Fruit fly (Drosophila melanogaster) whole organism, prepupa: ENCODE measurements around the gene LysRS.

Source experiments
- CG32006 ChIP-seq: fragments of 200-800 bp; sonication (Bioruptor generic); optimal IDR thresholded peaks from 3 replicates; lab custom pipeline; 2017; ENCODE audit warnings: missing biosample characterization, mild to moderate bottlenecking, missing genetic modification characterization
- CG34406 ChIP-seq: fragments of 200-800 bp; sonication (Bioruptor generic); optimal IDR thresholded peaks from 3 replicates; lab custom pipeline; 2016; ENCODE audit warnings: missing biosample characterization, missing genetic modification characterization
- Eip93F ChIP-seq: fragments of 200-800 bp; sonication (Bioruptor generic); optimal IDR thresholded peaks from 2 replicates; lab custom pipeline; 2016; ENCODE audit warnings: missing biosample characterization, mild to moderate bottlenecking, missing genetic modification characterization

dm6 chrX:9599158-9600082 lies 9.3 kb downstream of the LysRS start:
- TF ChIP-seq Eip93F (GFP tag; lab: Kevin White, UChicago) (no peak), CG34406 (GFP tag; lab: Kevin White, UChicago) (no peak), CG32006 (GFP tag; lab: Kevin White, UChicago) (no peak)
